Worm (Caenorhabditis elegans) whole organism, mixed stage, embryonic: ENCODE results near the gene ZC190.4.
A peak's percentile ranks its signal among the peaks of the same experiment; 100 is the strongest.

Experiments
- M03D4.4 ChIP-seq: sonication (generic microtip); optimal IDR thresholded peaks from 2 replicates; lab custom pipeline; 2017; ENCODE audit warnings: mild to moderate bottlenecking, missing genetic modification characterization, missing compliant biosample characterization
- ces-1 ChIP-seq: fragments of 150-350 bp; optimal IDR thresholded peaks from 2 replicates; lab custom pipeline; 2014; ENCODE audit warnings: missing biosample characterization, missing genetic modification reagents, missing genetic modification characterization
- drap-1 ChIP-seq: fragments of 200-800 bp; sonication (Bioruptor generic); optimal IDR thresholded peaks from 3 replicates; lab custom pipeline; 2018; ENCODE audit warnings: mild to moderate bottlenecking, missing genetic modification characterization, missing compliant biosample characterization
- elt-3 ChIP-seq: fragments of 150-350 bp; optimal IDR thresholded peaks from 2 replicates; lab custom pipeline; 2014; ENCODE audit warnings: missing biosample characterization, missing genetic modification characterization
- flh-1 ChIP-seq: fragments of 200-800 bp; sonication (Bioruptor generic); optimal IDR thresholded peaks from 2 replicates; lab custom pipeline; 2018; ENCODE audit warnings: mild to moderate bottlenecking, missing genetic modification characterization, moderate library complexity, missing compliant biosample characterization
- hlh-1 ChIP-seq: fragments of 150-350 bp; optimal IDR thresholded peaks from 2 replicates; lab custom pipeline; 2014; ENCODE audit warnings: missing biosample characterization, missing genetic modification reagents, missing genetic modification characterization
- lsy-2 ChIP-seq: fragments of 150-350 bp; optimal IDR thresholded peaks from 2 replicates; lab custom pipeline; 2014; ENCODE audit warnings: missing biosample characterization, missing genetic modification characterization
- mls-2 ChIP-seq: sonication (generic microtip); optimal IDR thresholded peaks from 2 replicates; lab custom pipeline; 2016; ENCODE audit warnings: mild to moderate bottlenecking, missing genetic modification characterization, moderate library complexity, missing compliant biosample characterization
- sem-2 ChIP-seq: fragments of 200-800 bp; sonication (Bioruptor generic); optimal IDR thresholded peaks from 2 replicates; lab custom pipeline; 2018; ENCODE audit warnings: mild to moderate bottlenecking, missing genetic modification characterization, missing compliant biosample characterization
- unc-120 ChIP-seq: sonication (generic microtip); optimal IDR thresholded peaks from 2 replicates; lab custom pipeline; 2017; ENCODE audit warnings: missing genetic modification characterization, missing compliant biosample characterization; ENCODE audit not compliant: poor library complexity, severe bottlenecking

Gene ZC190.4

ce11 chrV:8716175-8716574 lies 50.3 kb downstream of the ZC190.4 start, which contains the start of gene glr-5:
Gene glr-5, plus strand, starts transcription at chrV:8716495.
- TF ChIP-seq ces-1 (GFP tag; lab: Kevin White, UChicago), result peak; percentile 86
- no peak for TF ChIP-seq lsy-2 (tag; lab: Kevin White, UChicago)
- TF ChIP-seq hlh-1 (tag; lab: Kevin White, UChicago), result no peak

- TF ChIP-seq drap-1 (GFP tag; lab: Kevin White, UChicago), result no peak
- TF ChIP-seq sem-2, result no peak
- no peak for TF ChIP-seq elt-3 (tag; lab: Kevin White, UChicago)
- TF ChIP-seq unc-120, result no peak
- TF ChIP-seq M03D4.4 (tag; lab: Kevin White, UChicago), result no peak
- TF ChIP-seq mls-2 (tag; lab: Kevin White, UChicago), result no peak
- no peak for TF ChIP-seq flh-1 (GFP tag; lab: Kevin White, UChicago)
Measured at ce11 chrV:8718399-8718798, 52.5 kb downstream of the ZC190.4 start.
